Fruit fly (Drosophila melanogaster): Measurements from ENCODE around the gene PGRP-LC.

PGRP-LC gene

dm6 chr3L:9366850-9367430 is 28.3 kb downstream of the PGRP-LC start, which contains the start of the genes Klp67A and CG4452 (continued):
- TF ChIP-seq CG13287 (GFP tag; IDR thresholded peaks at IDR 0.05; ENCODE audit: partially characterized antibody) (peak; percentile 89), CG14965 (GFP tag; optimal IDR thresholded peaks at IDR 0.05; ENCODE audit: borderline replicate concordance) (no peak), stc (GFP tag; IDR thresholded peaks at IDR 0.05) (no peak), pan (optimal IDR thresholded peaks at IDR 0.05) (no peak), pan (GFP tag; optimal IDR thresholded peaks at IDR 0.05 in 1 of 2, IDR thresholded peaks at IDR 0.05 in 1 of 2) (peak in 1 of 2 experiments; percentile 5), CG8944 (GFP tag; optimal IDR thresholded peaks at IDR 0.05) (no peak), CG31441 (GFP tag; IDR thresholded peaks at IDR 0.05) (no peak; the same call in 1 of the 2 replicates), MESR4 (GFP tag; optimal IDR thresholded peaks at IDR 0.05) (no peak), nom (GFP tag; optimal IDR thresholded peaks at IDR 0.05) (no peak), danr (GFP tag; IDR thresholded peaks at IDR 0.05) (no peak), Usf (GFP tag; optimal IDR thresholded peaks at IDR 0.05) (no peak), CG15011 (GFP tag; optimal IDR thresholded peaks at IDR 0.05) (no peak), Hsf (GFP tag; optimal IDR thresholded peaks at IDR 0.05) (peak; percentile 48), peb (GFP tag; IDR thresholded peaks at IDR 0.05) (no peak), CG33213 (GFP tag; optimal IDR thresholded peaks at IDR 0.05) (no peak), Neu2 (GFP tag; optimal IDR thresholded peaks at IDR 0.05; ENCODE audit: borderline replicate concordance) (no peak), mld (GFP tag; IDR thresholded peaks at IDR 0.05; ENCODE audit: partially characterized antibody) (peak; percentile 71), CG31365 (tag; optimal IDR thresholded peaks at IDR 0.05) (no peak), bbx (GFP tag; IDR thresholded peaks at IDR 0.05; ENCODE audit: partially characterized antibody) (peak; percentile 86), Poxn (GFP tag; IDR thresholded peaks at IDR 0.05) (no peak), eyg (GFP tag; optimal IDR thresholded peaks at IDR 0.05) (no peak), scrt (GFP tag; optimal IDR thresholded peaks at IDR 0.05) (no peak), Atf3 (GFP tag; optimal IDR thresholded peaks at IDR 0.05) (no peak), CG6175 (GFP tag; IDR thresholded peaks at IDR 0.05) (no peak), seq (GFP tag; IDR thresholded peaks at IDR 0.05) (no peak), NC2β (GFP tag; optimal IDR thresholded peaks at IDR 0.05) (no peak), CG11247 (GFP tag; IDR thresholded peaks at IDR 0.05) (no peak), CG4282 (GFP tag; optimal IDR thresholded peaks at IDR 0.05) (no peak), insv (GFP tag; optimal IDR thresholded peaks at IDR 0.05) (peak in 1 of 2 experiments; percentile 39), GATAe (GFP tag; conservative IDR thresholded peaks at IDR 0.05) (no peak), CG18262 (tag; optimal IDR thresholded peaks at IDR 0.05) (peak; percentile 68), luna (GFP tag; optimal IDR thresholded peaks at IDR 0.05) (no peak), Dip3 (GFP tag; optimal IDR thresholded peaks at IDR 0.05) (no peak), CG18011 (GFP tag; optimal IDR thresholded peaks at IDR 0.05) (peak; percentile 11), Nf-YB (GFP tag; optimal IDR thresholded peaks at IDR 0.05) (no peak), sqz (GFP tag; optimal IDR thresholded peaks at IDR 0.05) (no peak), usp (GFP tag; optimal IDR thresholded peaks at IDR 0.05) (no peak), Stat92E (GFP tag; optimal IDR thresholded peaks at IDR 0.05) (no peak), CG17361 (GFP tag; IDR thresholded peaks at IDR 0.05) (peak; percentile 78; the same call in 2 of the 3 replicates), cato (GFP tag; optimal IDR thresholded peaks at IDR 0.05; ENCODE audit: borderline replicate concordance) (peak; percentile 36), fru (optimal IDR thresholded peaks at IDR 0.05) (no peak), CG10147 (GFP tag; optimal IDR thresholded peaks at IDR 0.05) (peak; percentile 42), ken (GFP tag; IDR thresholded peaks at IDR 0.05) (0 out of 3 replicates have a peak, but pooled peaks have one; percentile 5), CG1529 (GFP tag; optimal IDR thresholded peaks at IDR 0.05) (no peak), B-H1 (GFP tag; IDR thresholded peaks at IDR 0.05) (no peak), CG34422 (GFP tag; IDR thresholded peaks at IDR 0.05) (no peak), BtbVII (GFP tag; optimal IDR thresholded peaks at IDR 0.05) (no peak), Doc2 (GFP tag; IDR thresholded peaks at IDR 0.05) (no peak), trem (tag; optimal IDR thresholded peaks at IDR 0.05) (peak; percentile 77), Xrp1 (GFP tag; IDR thresholded peaks at IDR 0.05) (peak; percentile 23; the same call in 1 of the 2 replicates), bsh (GFP tag; optimal IDR thresholded peaks at IDR 0.05) (peak in 1 of 2 experiments; percentile 23)
